Fruit fly (Drosophila melanogaster): ENCODE data around the gene CG33272.
A peak's percentile ranks its signal among the peaks of the same experiment; 100 is the strongest.

The CG33272 gene

dm6 chr3L:11485956-11486609 lies 24.3 kb downstream of the CG33272 start (continued):
- TF ChIP-seq GATAe (GFP tag; conservative IDR thresholded peaks at IDR 0.05) = no peak
- no peak for TF ChIP-seq fd96Cb (tag; optimal IDR thresholded peaks at IDR 0.05)
- no peak for TF ChIP-seq CG3163 (GFP tag; optimal IDR thresholded peaks at IDR 0.05)
- no peak for TF ChIP-seq CG9817 (tag; optimal IDR thresholded peaks at IDR 0.05)
- no peak for TF ChIP-seq CG6254 (GFP tag; optimal IDR thresholded peaks at IDR 0.05)
- TF ChIP-seq CG11398 (GFP tag; optimal IDR thresholded peaks at IDR 0.05) = no peak
- no peak for TF ChIP-seq CG8290 (GFP tag; optimal IDR thresholded peaks at IDR 0.05)
- TF ChIP-seq CG8290 (tag; optimal IDR thresholded peaks at IDR 0.05) = no peak
- TF ChIP-seq CG12236 (GFP tag; optimal IDR thresholded peaks at IDR 0.05) = no peak
- no peak for TF ChIP-seq MESR4 (GFP tag; optimal IDR thresholded peaks at IDR 0.05)
- TF ChIP-seq CG5180 (GFP tag; optimal IDR thresholded peaks at IDR 0.05) = no peak
- no peak for TF ChIP-seq CG11696 (GFP tag; IDR thresholded peaks at IDR 0.05)
- TF ChIP-seq CG31388 (GFP tag; optimal IDR thresholded peaks at IDR 0.05) = no peak
- TF ChIP-seq ara (GFP tag; IDR thresholded peaks at IDR 0.05) = no peak; the same call in 1 of the 2 replicates
- no peak for TF ChIP-seq CG11695 (GFP tag; IDR thresholded peaks at IDR 0.05)
- TF ChIP-seq unc-4 (GFP tag; IDR thresholded peaks at IDR 0.05; ENCODE audit: partially characterized antibody) = no peak
- TF ChIP-seq sima (GFP tag; optimal IDR thresholded peaks at IDR 0.05) = no peak
- TF ChIP-seq lov (optimal IDR thresholded peaks at IDR 0.05) = no peak
- TF ChIP-seq lov (GFP tag; IDR thresholded peaks at IDR 0.05) = no peak
- no peak for TF ChIP-seq gfzf (GFP tag; optimal IDR thresholded peaks at IDR 0.05)
- TF ChIP-seq Rx (GFP tag; IDR thresholded peaks at IDR 0.05) = peak; percentile 10; the same call in 1 of the 2 replicates
- TF ChIP-seq CG4424 (GFP tag; optimal IDR thresholded peaks at IDR 0.05) = peak; percentile 41
- no peak for TF ChIP-seq Lhr (GFP tag; optimal IDR thresholded peaks at IDR 0.05)
- TF ChIP-seq Med (GFP tag) = peak; percentile 63
- TF ChIP-seq sd (tag; optimal IDR thresholded peaks at IDR 0.05) = no peak
- peak; percentile 31; the same call in 1 of the 2 replicates for TF ChIP-seq vvl (GFP tag; IDR thresholded peaks at IDR 0.05)
- TF ChIP-seq hkb (optimal IDR thresholded peaks at IDR 0.05) = no peak
- TF ChIP-seq hkb (GFP tag; IDR thresholded peaks at IDR 0.05) = 0 out of 2 replicates have a peak, but pooled peaks have one; percentile 8
- no peak for TF ChIP-seq HHEX (GFP tag; optimal IDR thresholded peaks at IDR 0.05)
- TF ChIP-seq Six4 (GFP tag; optimal IDR thresholded peaks at IDR 0.05) = peak; percentile 25
- no peak for TF ChIP-seq sr (GFP tag; IDR thresholded peaks at IDR 0.05)
- TF ChIP-seq CG11085 (GFP tag; IDR thresholded peaks at IDR 0.05) = no peak
- peak; percentile 7 for TF ChIP-seq bab2 (GFP tag; optimal IDR thresholded peaks at IDR 0.05)
- no peak for TF ChIP-seq hth (optimal IDR thresholded peaks at IDR 0.05)
- TF ChIP-seq CG3847 (GFP tag; IDR thresholded peaks at IDR 0.05) = no peak
- TF ChIP-seq tup (GFP tag; optimal IDR thresholded peaks at IDR 0.05) = no peak
- TF ChIP-seq pros (GFP tag; optimal IDR thresholded peaks at IDR 0.05) = no peak
- 0 out of 3 replicates have a peak, but pooled peaks have one; percentile 32 for TF ChIP-seq mld (GFP tag; IDR thresholded peaks at IDR 0.05; ENCODE audit: partially characterized antibody)
- no peak for TF ChIP-seq pan (optimal IDR thresholded peaks at IDR 0.05)
- TF ChIP-seq pan (GFP tag; optimal IDR thresholded peaks at IDR 0.05 in 1 of 2, IDR thresholded peaks at IDR 0.05 in 1 of 2) = peak in 1 of 2 experiments; percentile 21
- TF ChIP-seq Usf (GFP tag; optimal IDR thresholded peaks at IDR 0.05) = no peak
- TF ChIP-seq Stat92E (GFP tag; optimal IDR thresholded peaks at IDR 0.05) = no peak
- TF ChIP-seq CG12299 (tag; optimal IDR thresholded peaks at IDR 0.05) = no peak
- peak; percentile 5 for TF ChIP-seq CG18599 (GFP tag; optimal IDR thresholded peaks at IDR 0.05)
- TF ChIP-seq Mrtf (GFP tag; IDR thresholded peaks at IDR 0.05) = no peak
- no peak for TF ChIP-seq mirr (GFP tag; optimal IDR thresholded peaks at IDR 0.05)
- no peak for TF ChIP-seq ash1 (GFP tag; optimal IDR thresholded peaks at IDR 0.05)
- no peak for TF ChIP-seq CG13424 (tag; optimal IDR thresholded peaks at IDR 0.05)
- peak; percentile 44 for TF ChIP-seq Sox102F (GFP tag; optimal IDR thresholded peaks at IDR 0.05)
- no peak for TF ChIP-seq CG7963 (GFP tag; IDR thresholded peaks at IDR 0.05; ENCODE audit: partially characterized antibody)
- no peak for TF ChIP-seq CG11247 (GFP tag; IDR thresholded peaks at IDR 0.05)
